Fruit fly (Drosophila melanogaster): ENCODE data around the gene ZC3H3.

ZC3H3 gene

dm6 chr3L:8525691-8526421 is 16.3 kb upstream of the ZC3H3 start:
- TF ChIP-seq ovo (GFP tag; optimal IDR thresholded peaks at IDR 0.05) = peak; percentile 74
- TF ChIP-seq Crg-1 (GFP tag; optimal IDR thresholded peaks at IDR 0.05) = peak; percentile 8
- TF ChIP-seq pad (GFP tag; optimal IDR thresholded peaks at IDR 0.05) = no peak
- no peak for TF ChIP-seq Hr96 (GFP tag; optimal IDR thresholded peaks at IDR 0.05)
- no peak for TF ChIP-seq CG5204 (GFP tag; optimal IDR thresholded peaks at IDR 0.05)
- no peak for TF ChIP-seq toe (GFP tag; optimal IDR thresholded peaks at IDR 0.05)
- peak; percentile 18 for TF ChIP-seq cic (GFP tag; optimal IDR thresholded peaks at IDR 0.05)
- TF ChIP-seq kay (GFP tag; ENCODE audit: borderline replicate concordance) = peak; percentile 92
- TF ChIP-seq Mnt (GFP tag; optimal IDR thresholded peaks at IDR 0.05) = peak; percentile 53
- TF ChIP-seq CG11617 (GFP tag; optimal IDR thresholded peaks at IDR 0.05) = no peak
- peak; percentile 7 for TF ChIP-seq CG7045 (GFP tag; optimal IDR thresholded peaks at IDR 0.05)
- no peak for TF ChIP-seq tj (GFP tag; optimal IDR thresholded peaks at IDR 0.05)
- TF ChIP-seq CG1620 (GFP tag; optimal IDR thresholded peaks at IDR 0.05) = no peak

dm6 chr3L:8524816-8525625 is 15.5 kb upstream of the ZC3H3 start, which contains the start of the genes GstO1 and foi:
TSS of gene GstO1 (minus strand) at chr3L:8524866.
TSS of gene foi (plus strand) at chr3L:8525244.
- peak; percentile 11 for TF ChIP-seq CG7045 (GFP tag; optimal IDR thresholded peaks at IDR 0.05)
- TF ChIP-seq CG11617 (GFP tag; optimal IDR thresholded peaks at IDR 0.05) = peak; percentile 48
- TF ChIP-seq kay (GFP tag; ENCODE audit: borderline replicate concordance) = peak; percentile 62
- peak; percentile 19 for TF ChIP-seq CG33017 (tag; optimal IDR thresholded peaks at IDR 0.05)
- peak; percentile 59 for TF ChIP-seq CG7101 (tag; optimal IDR thresholded peaks at IDR 0.05)
- no peak for TF ChIP-seq cnc (optimal IDR thresholded peaks at IDR 0.05)
- TF ChIP-seq toe (GFP tag; optimal IDR thresholded peaks at IDR 0.05) = no peak
- TF ChIP-seq Crg-1 (GFP tag; optimal IDR thresholded peaks at IDR 0.05) = peak; percentile 52
- TF ChIP-seq CG14711 (tag; optimal IDR thresholded peaks at IDR 0.05) = peak; percentile 56
- TF ChIP-seq CG12768 (GFP tag; optimal IDR thresholded peaks at IDR 0.05) = peak; percentile 22
- TF ChIP-seq CG1620 (GFP tag; optimal IDR thresholded peaks at IDR 0.05) = peak; percentile 35
- peak; percentile 65 for TF ChIP-seq tj (GFP tag; optimal IDR thresholded peaks at IDR 0.05)
- no peak for TF ChIP-seq CG5204 (GFP tag; optimal IDR thresholded peaks at IDR 0.05)
- peak; percentile 32 for TF ChIP-seq ovo (GFP tag; optimal IDR thresholded peaks at IDR 0.05)
- TF ChIP-seq cic (GFP tag; optimal IDR thresholded peaks at IDR 0.05) = peak; percentile 84
- peak; percentile 5 for TF ChIP-seq pad (GFP tag; optimal IDR thresholded peaks at IDR 0.05)
- TF ChIP-seq Hr96 (GFP tag; optimal IDR thresholded peaks at IDR 0.05) = no peak
- no peak for TF ChIP-seq Clk (GFP tag; optimal IDR thresholded peaks at IDR 0.05)
- peak; percentile 57 for TF ChIP-seq Mnt (GFP tag; optimal IDR thresholded peaks at IDR 0.05)
- TF ChIP-seq bab1 (GFP tag; optimal IDR thresholded peaks at IDR 0.05) = peak; percentile 57

DNA sequence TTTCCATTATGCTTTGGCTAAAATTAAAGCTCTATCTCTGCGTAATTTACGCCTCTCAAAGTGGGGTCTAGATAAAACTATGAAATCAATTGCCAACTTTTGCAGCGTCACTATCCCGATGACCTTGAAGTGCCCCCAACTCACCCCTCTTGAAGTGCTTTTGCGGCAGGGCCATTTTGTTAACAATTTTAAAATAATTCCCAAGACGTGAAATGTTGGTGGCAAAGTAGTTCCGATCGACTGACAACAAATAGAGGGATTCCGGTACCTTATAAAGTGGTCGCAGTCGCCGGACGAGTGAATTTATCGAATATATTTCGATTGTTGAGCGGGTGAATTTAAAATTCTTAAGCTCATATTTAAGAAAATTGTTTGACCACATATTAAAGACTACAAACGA is 13.7 kb upstream of the ZC3H3 start, which contains the start of gene GstO2:
Gene GstO2 (minus strand): TSS at position 245 of the 400 bp plus-strand sequence.
- TF ChIP-seq CG14711 (tag; optimal IDR thresholded peaks at IDR 0.05) (no peak), cnc (optimal IDR thresholded peaks at IDR 0.05) (peak in 1 of 2 experiments; percentile 47), CG1620 (GFP tag; optimal IDR thresholded peaks at IDR 0.05) (no peak), Hr96 (GFP tag; optimal IDR thresholded peaks at IDR 0.05) (no peak), CG7045 (GFP tag; optimal IDR thresholded peaks at IDR 0.05) (no peak), Mnt (GFP tag; optimal IDR thresholded peaks at IDR 0.05) (peak; percentile 24), kay (GFP tag; ENCODE audit: borderline replicate concordance) (no peak), CG5204 (GFP tag; optimal IDR thresholded peaks at IDR 0.05) (no peak), toe (GFP tag; optimal IDR thresholded peaks at IDR 0.05) (no peak), CG7101 (tag; optimal IDR thresholded peaks at IDR 0.05) (peak; percentile 3), CG12768 (GFP tag; optimal IDR thresholded peaks at IDR 0.05) (peak; percentile 27), Clk (GFP tag; optimal IDR thresholded peaks at IDR 0.05) (no peak), pad (GFP tag; optimal IDR thresholded peaks at IDR 0.05) (no peak), Crg-1 (GFP tag; optimal IDR thresholded peaks at IDR 0.05) (no peak), CG33017 (tag; optimal IDR thresholded peaks at IDR 0.05) (peak; percentile 54), tj (GFP tag; optimal IDR thresholded peaks at IDR 0.05) (peak; percentile 36), bab1 (GFP tag; optimal IDR thresholded peaks at IDR 0.05) (peak; percentile 73), CG11617 (GFP tag; optimal IDR thresholded peaks at IDR 0.05) (no peak), cic (GFP tag; optimal IDR thresholded peaks at IDR 0.05) (peak; percentile 35), ovo (GFP tag; optimal IDR thresholded peaks at IDR 0.05) (no peak)

- TF ChIP-seq cic (GFP tag; optimal IDR thresholded peaks at IDR 0.05) = no peak
- TF ChIP-seq cnc (optimal IDR thresholded peaks at IDR 0.05) = no peak
- no peak for TF ChIP-seq kay (GFP tag; ENCODE audit: borderline replicate concordance)
- TF ChIP-seq CG1620 (GFP tag; optimal IDR thresholded peaks at IDR 0.05) = no peak
- TF ChIP-seq toe (GFP tag; optimal IDR thresholded peaks at IDR 0.05) = no peak
- TF ChIP-seq Clk (GFP tag; optimal IDR thresholded peaks at IDR 0.05) = no peak
- no peak for TF ChIP-seq CG7045 (GFP tag; optimal IDR thresholded peaks at IDR 0.05)
- no peak for TF ChIP-seq Hr96 (GFP tag; optimal IDR thresholded peaks at IDR 0.05)
- TF ChIP-seq CG11617 (GFP tag; optimal IDR thresholded peaks at IDR 0.05) = no peak
- no peak for TF ChIP-seq CG7101 (tag; optimal IDR thresholded peaks at IDR 0.05)
- TF ChIP-seq tj (GFP tag; optimal IDR thresholded peaks at IDR 0.05) = no peak
- no peak for TF ChIP-seq Mnt (GFP tag; optimal IDR thresholded peaks at IDR 0.05)
These were observed 10.7 kb upstream of the ZC3H3 start, which contains the start of gene se for dm6 chr3L:8520252-8520651. TSS of gene se (plus strand) at chr3L:8520552.

dm6 chr3L:8519232-8519631 is 9.7 kb upstream of the ZC3H3 start:
- peak; percentile 7 for TF ChIP-seq Crg-1 (GFP tag; optimal IDR thresholded peaks at IDR 0.05)
- TF ChIP-seq Mnt (GFP tag; optimal IDR thresholded peaks at IDR 0.05) = no peak
- TF ChIP-seq CG7045 (GFP tag; optimal IDR thresholded peaks at IDR 0.05) = peak; percentile 19
- TF ChIP-seq cnc (optimal IDR thresholded peaks at IDR 0.05) = peak; percentile 62 to 97
- TF ChIP-seq tj (GFP tag; optimal IDR thresholded peaks at IDR 0.05) = no peak
- TF ChIP-seq CG7101 (tag; optimal IDR thresholded peaks at IDR 0.05) = peak; percentile 36
- TF ChIP-seq toe (GFP tag; optimal IDR thresholded peaks at IDR 0.05) = no peak
- TF ChIP-seq CG14711 (tag; optimal IDR thresholded peaks at IDR 0.05) = peak; percentile 7
- peak; percentile 37 for TF ChIP-seq CG33017 (tag; optimal IDR thresholded peaks at IDR 0.05)
- TF ChIP-seq pad (GFP tag; optimal IDR thresholded peaks at IDR 0.05) = peak; percentile 17
- TF ChIP-seq CG11617 (GFP tag; optimal IDR thresholded peaks at IDR 0.05) = peak; percentile 24
- TF ChIP-seq Clk (GFP tag; optimal IDR thresholded peaks at IDR 0.05) = peak; percentile 29
- TF ChIP-seq kay (GFP tag; ENCODE audit: borderline replicate concordance) = peak; percentile 93
- TF ChIP-seq cic (GFP tag; optimal IDR thresholded peaks at IDR 0.05) = peak; percentile 18
